Worm (Caenorhabditis elegans): Measurements from ENCODE around the gene flp-10.
A peak's percentile ranks its signal among the peaks of the same experiment; 100 is the strongest.

flp-10 gene

DNA sequence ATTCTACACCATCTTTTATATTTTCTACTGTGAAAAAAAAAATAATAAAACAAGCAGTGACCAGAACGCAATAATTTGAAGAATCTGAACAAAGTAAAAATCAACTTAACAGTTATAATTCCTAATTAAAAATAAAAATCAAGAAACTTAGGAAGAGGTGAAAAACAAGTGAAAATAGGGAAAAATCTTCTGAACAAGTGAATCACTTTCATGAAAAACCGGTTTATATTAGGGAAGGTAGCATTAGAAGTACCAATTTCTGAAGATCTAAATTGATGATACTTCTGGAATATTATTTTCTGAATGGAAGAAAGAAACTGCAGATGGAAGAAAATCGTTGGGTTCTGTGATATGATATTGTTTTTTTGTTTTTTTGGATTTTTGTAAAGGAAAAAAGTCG lies 32.2 kb upstream of the flp-10 start:
- TF ChIP-seq madf-5 (GFP tag; IDR thresholded peaks at IDR 0.05) (no peak), snpc-4 (tag; optimal IDR thresholded peaks at IDR 0.05) (no peak), Y105C5A.15 (GFP tag; IDR thresholded peaks at IDR 0.05) (no peak), tra-1 (GFP tag; IDR thresholded peaks at IDR 0.05) (no peak), aha-1 (tag) (no peak), spr-1 (tag; optimal IDR thresholded peaks at IDR 0.05) (no peak), daf-8 (GFP tag; IDR thresholded peaks at IDR 0.05) (no peak), D1046.2 (GFP tag; IDR thresholded peaks at IDR 0.05) (no peak), nhr-48 (tag; optimal IDR thresholded peaks at IDR 0.05) (no peak)

DNA sequence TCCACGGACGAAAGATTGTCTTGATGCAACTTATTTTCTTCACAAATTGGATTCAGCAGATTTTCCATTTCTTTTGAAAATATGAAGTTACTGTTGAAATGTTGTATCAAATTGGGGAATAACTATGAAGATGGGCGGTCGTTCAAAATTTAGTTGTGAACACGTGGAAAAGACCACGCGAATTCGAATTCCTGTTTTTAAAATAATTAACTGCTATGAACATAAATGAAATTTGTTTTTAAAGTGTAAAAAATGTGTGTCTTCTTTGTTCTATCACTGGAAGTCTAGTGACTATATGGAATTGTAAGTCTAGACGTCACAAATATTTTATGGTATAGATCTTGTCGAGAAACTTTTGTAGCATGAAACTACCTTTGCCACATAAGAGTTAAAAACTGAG lies 30.3 kb upstream of the flp-10 start, which contains the start of gene C06A6.7:
Gene C06A6.7, minus strand, starts transcription at position 101 of the 400 bp plus-strand sequence.
- TF ChIP-seq nhr-76 (tag; optimal IDR thresholded peaks at IDR 0.05) (no peak), T20F7.1 (GFP tag; optimal IDR thresholded peaks at IDR 0.05) (no peak), dmd-9 (GFP tag; IDR thresholded peaks at IDR 0.05) (no peak), hif-1 (tag; optimal IDR thresholded peaks at IDR 0.05) (no peak), lin-38 (GFP tag; IDR thresholded peaks at IDR 0.05) (no peak)

DNA sequence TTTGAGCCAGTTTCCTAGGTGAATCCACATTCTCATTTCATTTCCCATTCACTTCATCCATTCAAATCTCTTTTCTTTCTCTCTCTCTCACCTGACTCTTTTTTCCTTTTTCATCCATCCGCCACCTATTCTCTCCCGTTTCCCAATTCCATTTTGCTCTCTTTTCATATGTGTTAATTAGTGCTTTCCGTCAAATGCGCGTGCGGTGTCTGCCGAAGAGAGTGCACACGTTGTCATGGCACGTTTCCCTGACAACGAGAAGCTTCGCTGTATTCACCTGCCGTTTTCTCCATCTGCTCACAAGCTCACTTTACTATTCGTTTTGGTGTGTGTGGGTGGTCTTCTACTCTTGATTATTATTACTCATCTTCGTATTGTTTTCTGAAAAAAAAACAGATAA lies 28.8 kb upstream of the flp-10 start:
- no peak for TF ChIP-seq Y5F2A.4 (GFP tag; optimal IDR thresholded peaks at IDR 0.05)
- TF ChIP-seq daf-19 (GFP tag; conservative IDR thresholded peaks at IDR 0.05): 0 out of 2 replicates have a peak, but pooled peaks have one; percentile 14
- TF ChIP-seq nhr-41 (GFP tag; IDR thresholded peaks at IDR 0.05): no peak
- peak; percentile 27 for TF ChIP-seq aha-1 (tag)

DNA sequence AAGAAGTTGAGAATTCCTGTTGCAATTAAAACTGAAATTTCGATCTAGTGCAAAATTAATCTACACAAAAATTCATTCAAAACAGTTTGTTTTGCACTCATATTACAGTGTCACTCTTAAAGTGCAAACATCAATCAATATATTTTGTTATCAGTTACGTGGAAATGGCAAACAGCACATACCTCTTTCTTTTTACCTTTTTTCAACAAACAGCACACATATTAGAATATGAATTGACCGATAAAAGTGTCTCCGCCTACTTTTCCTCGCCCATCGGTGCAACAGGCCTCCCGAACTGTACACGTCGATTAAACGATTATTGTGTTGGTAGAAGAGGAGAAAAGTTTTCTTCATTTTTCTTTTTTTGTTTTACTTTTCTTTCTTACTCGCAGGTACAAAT lies 27.5 kb upstream of the flp-10 start:
- no peak for TF ChIP-seq Y105C5A.15 (GFP tag; IDR thresholded peaks at IDR 0.05)
- no peak for TF ChIP-seq lin-15B (tag; optimal IDR thresholded peaks at IDR 0.05)
- TF ChIP-seq aly-2 (tag; optimal IDR thresholded peaks at IDR 0.05): no peak
- TF ChIP-seq mep-1 (tag; optimal IDR thresholded peaks at IDR 0.05): no peak
- no peak for TF ChIP-seq mxl-3 (GFP tag; optimal IDR thresholded peaks at IDR 0.05)
- peak; percentile 76 for TF ChIP-seq nhr-28 (tag; optimal IDR thresholded peaks at IDR 0.05)
- no peak for TF ChIP-seq dpl-1 (GFP tag; optimal IDR thresholded peaks at IDR 0.05)
- no peak for TF ChIP-seq ceh-20 (GFP tag; IDR thresholded peaks at IDR 0.05)
- TF ChIP-seq rbr-2 (tag; optimal IDR thresholded peaks at IDR 0.05): no peak
- TF ChIP-seq ctbp-1 (GFP tag; IDR thresholded peaks at IDR 0.05): no peak
- no peak for TF ChIP-seq lim-7 (GFP tag; IDR thresholded peaks at IDR 0.05)
- TF ChIP-seq nhr-48 (tag; optimal IDR thresholded peaks at IDR 0.05): peak; percentile 25
- TF ChIP-seq mes-2 (tag; optimal IDR thresholded peaks at IDR 0.05; ENCODE audit: poor library complexity, severe bottlenecking): no peak
- peak; percentile 90 for TF ChIP-seq pqm-1 (tag; optimal IDR thresholded peaks at IDR 0.05)
- TF ChIP-seq T20F7.1 (GFP tag; optimal IDR thresholded peaks at IDR 0.05): no peak
- peak; percentile 73 for TF ChIP-seq php-3 (GFP tag; IDR thresholded peaks at IDR 0.05)
- no peak for TF ChIP-seq mdt-29 (GFP tag; IDR thresholded peaks at IDR 0.05)
- no peak for TF ChIP-seq daf-19 (GFP tag; conservative IDR thresholded peaks at IDR 0.05)
- TF ChIP-seq hlh-11 (tag; optimal IDR thresholded peaks at IDR 0.05): peak; percentile 76
- no peak for TF ChIP-seq T26A8.4 (GFP tag; IDR thresholded peaks at IDR 0.05)
- no peak for TF ChIP-seq nhr-41 (GFP tag; IDR thresholded peaks at IDR 0.05)
- TF ChIP-seq daf-8 (GFP tag; IDR thresholded peaks at IDR 0.05): no peak
- no peak for TF ChIP-seq nhr-237 (tag; optimal IDR thresholded peaks at IDR 0.05)
- no peak for TF ChIP-seq unc-130 (GFP tag; optimal IDR thresholded peaks at IDR 0.05)
- no peak for TF ChIP-seq nhr-76 (tag; optimal IDR thresholded peaks at IDR 0.05)
- no peak for TF ChIP-seq nhr-10 (tag; optimal IDR thresholded peaks at IDR 0.05)
- TF ChIP-seq spr-3 (GFP tag; optimal IDR thresholded peaks at IDR 0.05): no peak
- TF ChIP-seq sdz-12 (GFP tag; optimal IDR thresholded peaks at IDR 0.05): no peak
- no peak for TF ChIP-seq zag-1 (tag; optimal IDR thresholded peaks at IDR 0.05)
- no peak for TF ChIP-seq zfp-2 (tag; optimal IDR thresholded peaks at IDR 0.05)
- peak; percentile 59 for TF ChIP-seq dve-1 (tag; optimal IDR thresholded peaks at IDR 0.05; ENCODE audit: insufficient read depth)
- no peak for TF ChIP-seq gei-8 (GFP tag; optimal IDR thresholded peaks at IDR 0.05)
- TF ChIP-seq dmd-6 (GFP tag; IDR thresholded peaks at IDR 0.05): peak; percentile 78
- no peak for TF ChIP-seq egl-27 (tag; optimal IDR thresholded peaks at IDR 0.05)
- no peak for TF ChIP-seq unc-62 (GFP tag; optimal IDR thresholded peaks at IDR 0.05 in 1 of 2)
- no peak for TF ChIP-seq unc-62 (tag; optimal IDR thresholded peaks at IDR 0.05)
- no peak for TF ChIP-seq F10B5.3 (tag; optimal IDR thresholded peaks at IDR 0.05)
